Worm (Caenorhabditis elegans) whole organism, late embryonic: ENCODE results near the gene F28G4.4.

Experiments used
- C08G9.2 ChIP-seq: sonication (generic microtip); optimal IDR thresholded peaks from 2 replicates; lab custom pipeline; 2016; ENCODE audit warnings: mild to moderate bottlenecking, missing genetic modification characterization, moderate library complexity, missing compliant biosample characterization
- ceh-34 ChIP-seq: sonication (generic microtip); optimal IDR thresholded peaks from 2 replicates; lab custom pipeline; 2016; ENCODE audit warnings: mild to moderate bottlenecking, missing genetic modification characterization, missing compliant biosample characterization
- elt-2 ChIP-seq: sonication (generic microtip); optimal IDR thresholded peaks from 2 replicates; lab custom pipeline; 2016; ENCODE audit warnings: missing genetic modification reagents, missing genetic modification characterization, missing compliant biosample characterization
- fkh-10 ChIP-seq: fragments of 150-350 bp; optimal IDR thresholded peaks from 2 replicates; lab custom pipeline; 2014; ENCODE audit warnings: missing biosample characterization, missing genetic modification reagents, missing genetic modification characterization
- hlh-15 ChIP-seq: sonication (generic microtip); optimal IDR thresholded peaks from 2 replicates; lab custom pipeline; 2016; ENCODE audit warnings: missing genetic modification characterization, missing compliant biosample characterization
- lin-11 ChIP-seq: fragments of 200-800 bp; sonication (Bioruptor generic); optimal IDR thresholded peaks from 2 replicates; lab custom pipeline; 2018; ENCODE audit warnings: mild to moderate bottlenecking, missing genetic modification characterization, missing compliant biosample characterization
- pax-1 ChIP-seq: fragments of 150-350 bp; optimal IDR thresholded peaks from 2 replicates; lab custom pipeline; 2014; ENCODE audit warnings: missing biosample characterization, missing genetic modification characterization
- pqm-1 ChIP-seq: sonication (generic microtip); optimal IDR thresholded peaks from 2 replicates; lab custom pipeline; 2016; ENCODE audit warnings: missing genetic modification characterization, missing compliant biosample characterization
- sox-4 ChIP-seq: sonication (generic microtip); optimal IDR thresholded peaks from 2 replicates; lab custom pipeline; 2017; ENCODE audit warnings: mild to moderate bottlenecking, missing genetic modification characterization, inconsistent platforms, missing compliant biosample characterization
- tbx-2 ChIP-seq: sonication (generic microtip); optimal IDR thresholded peaks from 2 replicates; lab custom pipeline; 2016; ENCODE audit warnings: missing genetic modification characterization, missing compliant biosample characterization
- ttx-3 ChIP-seq: sonication (generic microtip); optimal IDR thresholded peaks from 2 replicates; lab custom pipeline; 2016; ENCODE audit warnings: missing genetic modification reagents, missing genetic modification characterization, missing compliant biosample characterization
- unc-55 ChIP-seq: sonication (generic microtip); optimal IDR thresholded peaks from 2 replicates; lab custom pipeline; 2017; ENCODE audit warnings: missing biosample characterization, missing genetic modification reagents, missing genetic modification characterization

ce11 chrV:16275347-16275746 lies 10.3 kb downstream of the F28G4.4 start, which contains the start of gene pacl-1:
- no peak for TF ChIP-seq hlh-15 (tag; lab: Kevin White, UChicago)
- TF ChIP-seq pqm-1 = no peak
- TF ChIP-seq fkh-10 = no peak
- no peak for TF ChIP-seq sox-4 (tag; lab: Kevin White, UChicago)
- TF ChIP-seq unc-55 = no peak
- TF ChIP-seq tbx-2 (tag; lab: Kevin White, UChicago) = no peak
- no peak for TF ChIP-seq elt-2 (tag; lab: Kevin White, UChicago)
- no peak for TF ChIP-seq pax-1 (tag; lab: Kevin White, UChicago)
- TF ChIP-seq ceh-34 (tag; lab: Kevin White, UChicago) = no peak
- no peak for TF ChIP-seq ttx-3 (tag; lab: Kevin White, UChicago)
- TF ChIP-seq lin-11 = no peak
- no peak for TF ChIP-seq C08G9.2
